Worm (Caenorhabditis elegans) whole organism, young adult: ENCODE measurements around the gene spd-3.

Experiments used
- B0019.2 ChIP-seq: fragments of 200-800 bp; sonication (Bioruptor generic); conservative IDR thresholded peaks from 2 replicates; pipeline ENCODE4 v1.3.6; 2022; ENCODE audit warnings: missing genetic modification reagents, missing genetic modification characterization, missing compliant biosample characterization
- B0035.1 ChIP-seq: sonication (generic microtip); optimal IDR thresholded peaks from 2 replicates; lab custom pipeline; 2016; ENCODE audit warnings: missing genetic modification characterization, mild to moderate bottlenecking, missing compliant biosample characterization, missing genotype, missing genetic modification reagents
- C06A6.2 ChIP-seq: fragments of 200-800 bp; sonication (Bioruptor generic); conservative IDR thresholded peaks from 2 replicates; pipeline ENCODE4 v1.3.6; 2022; ENCODE audit warnings: missing genetic modification characterization, missing compliant biosample characterization
- F49E8.2 ChIP-seq: sonication (generic microtip); optimal IDR thresholded peaks from 3 replicates; lab custom pipeline; 2017; ENCODE audit warnings: missing genetic modification characterization, mild to moderate bottlenecking, missing compliant biosample characterization, antibody characterized with exemption, moderate library complexity; ENCODE audit not compliant: insufficient read depth
- F55B11.4 ChIP-seq: sonication (generic microtip); optimal IDR thresholded peaks from 2 replicates; lab custom pipeline; 2016; ENCODE audit warnings: missing compliant biosample characterization, missing genetic modification characterization, borderline replicate concordance; ENCODE audit not compliant: insufficient read depth
- T07F8.4 ChIP-seq: sonication (generic microtip); optimal IDR thresholded peaks from 2 replicates; lab custom pipeline; 2016; ENCODE audit warnings: mild to moderate bottlenecking, missing genetic modification characterization, moderate library complexity, missing compliant biosample characterization
- aptf-3 ChIP-seq: fragments of 200-800 bp; sonication (Bioruptor generic); IDR thresholded peaks from 2 replicates; pipeline ENCODE4 v1.3.6; 2022; ENCODE audit warnings: missing genetic modification characterization, missing compliant biosample characterization
- attf-3 ChIP-seq: fragments of 200-800 bp; sonication (Bioruptor generic); conservative IDR thresholded peaks from 2 replicates; pipeline ENCODE4 v1.3.6; 2022; ENCODE audit warnings: missing genetic modification reagents, missing genetic modification characterization, missing compliant biosample characterization
- attf-6 ChIP-seq: fragments of 200-800 bp; sonication (Bioruptor generic); IDR thresholded peaks from 2 replicates; pipeline ENCODE4 v1.3.6; 2022; ENCODE audit warnings: missing genetic modification reagents, missing genetic modification characterization, missing compliant biosample characterization
- cebp-1 ChIP-seq, 2 experiments: fragments of 200-800 bp in 1 of 2; sonication (Bioruptor generic) in 1 of 2; sonication (generic microtip) in 1 of 2; IDR thresholded peaks in 1 of 2; optimal IDR thresholded peaks in 1 of 2; 2 replicates each; pipeline versions ENCODE4 v1.3.6 to Lab custom; 2017 to 2022; ENCODE audit warnings: missing compliant biosample characterization in 2 of 2, missing genetic modification characterization in 2 of 2, mild to moderate bottlenecking in 1 of 2, missing genetic modification reagents in 1 of 2, moderate library complexity in 1 of 2
- cebp-2 ChIP-seq: fragments of 200-800 bp; sonication (Bioruptor generic); IDR thresholded peaks from 2 replicates; pipeline ENCODE4 v1.3.6; 2022; ENCODE audit warnings: missing genetic modification characterization, missing compliant biosample characterization
- ceh-40 ChIP-seq: fragments of 200-800 bp; sonication (Bioruptor generic); IDR thresholded peaks from 2 replicates; pipeline ENCODE4 v1.3.6; 2022; ENCODE audit warnings: missing genetic modification characterization, missing compliant biosample characterization
- ceh-58 ChIP-seq: fragments of 200-800 bp; sonication (Bioruptor generic); IDR thresholded peaks from 2 replicates; pipeline ENCODE4 v1.3.6; 2022; ENCODE audit warnings: missing genetic modification characterization, missing compliant biosample characterization
- chd-7 ChIP-seq: sonication (generic microtip); optimal IDR thresholded peaks from 2 replicates; lab custom pipeline; 2016; ENCODE audit warnings: mild to moderate bottlenecking, missing genetic modification characterization, moderate library complexity, missing compliant biosample characterization
- die-1 ChIP-seq: sonication (generic microtip); optimal IDR thresholded peaks from 2 replicates; lab custom pipeline; 2016; ENCODE audit warnings: missing genotype, mild to moderate bottlenecking, missing genetic modification characterization, missing compliant biosample characterization
- dox-1 ChIP-seq: fragments of 200-800 bp; sonication (Bioruptor generic); IDR thresholded peaks from 2 replicates; pipeline ENCODE4 v1.3.6; 2022; ENCODE audit warnings: missing genetic modification reagents, missing genetic modification characterization, missing compliant biosample characterization
- dpl-1 ChIP-seq: fragments of 150-350 bp; optimal IDR thresholded peaks from 2 replicates; lab custom pipeline; 2014; ENCODE audit warnings: missing biosample characterization, missing genetic modification reagents, missing genetic modification characterization
- egl-18 ChIP-seq: fragments of 200-800 bp; sonication (Bioruptor generic); IDR thresholded peaks from 2 replicates; pipeline ENCODE4 v1.3.6; 2022; ENCODE audit warnings: missing genetic modification reagents, missing genetic modification characterization, missing compliant biosample characterization
- ekl-4 ChIP-seq: fragments of 200-800 bp; sonication (Bioruptor generic); IDR thresholded peaks from 2 replicates; pipeline ENCODE4 v1.3.6; 2022; ENCODE audit warnings: missing genetic modification reagents, missing genetic modification characterization, missing compliant biosample characterization
- ets-4 ChIP-seq: fragments of 200-800 bp; sonication (Bioruptor generic); optimal IDR thresholded peaks from 2 replicates; lab custom pipeline; 2018; ENCODE audit warnings: mild to moderate bottlenecking, missing genetic modification characterization, missing compliant biosample characterization
- fkh-3 ChIP-seq: sonication (generic microtip); optimal IDR thresholded peaks from 2 replicates; lab custom pipeline; 2016; ENCODE audit warnings: mild to moderate bottlenecking, missing genetic modification characterization, missing compliant biosample characterization
- gei-17 ChIP-seq: fragments of 200-800 bp; sonication (Bioruptor generic); optimal IDR thresholded peaks from 2 replicates; lab custom pipeline; 2018; ENCODE audit warnings: mild to moderate bottlenecking, missing genetic modification characterization, missing compliant biosample characterization
- hmg-1.2 ChIP-seq: fragments of 200-800 bp; sonication (Bioruptor generic); IDR thresholded peaks from 2 replicates; pipeline ENCODE4 v1.3.6; 2022; ENCODE audit warnings: missing genetic modification reagents, missing genetic modification characterization, missing compliant biosample characterization
- hmg-20 ChIP-seq: fragments of 200-800 bp; sonication (Bioruptor generic); IDR thresholded peaks from 2 replicates; pipeline ENCODE4 v1.3.6; 2022; ENCODE audit warnings: missing genetic modification reagents, missing genetic modification characterization, missing compliant biosample characterization
- hrde-1 ChIP-seq: sonication (generic microtip); optimal IDR thresholded peaks from 2 replicates; lab custom pipeline; 2016; ENCODE audit warnings: missing genetic modification characterization, mild to moderate bottlenecking, missing compliant biosample characterization, moderate library complexity, missing genotype, missing genetic modification reagents, borderline replicate concordance
- let-607 ChIP-seq, 2 experiments: fragments of 200-800 bp in 1 of 2; sonication (Bioruptor generic) in 1 of 2; sonication (generic microtip) in 1 of 2; optimal IDR thresholded peaks; 2 replicates each; lab custom pipeline; 2016 to 2018; ENCODE audit warnings: mild to moderate bottlenecking in 2 of 2, missing compliant biosample characterization in 2 of 2, missing genetic modification characterization in 2 of 2, moderate library complexity in 2 of 2, missing genotype in 1 of 2
- lin-26 ChIP-seq: fragments of 200-800 bp; sonication (Bioruptor generic); IDR thresholded peaks from 2 replicates; pipeline ENCODE4 v1.3.6; 2022; ENCODE audit warnings: missing genetic modification reagents, missing genetic modification characterization, missing compliant biosample characterization
- lin-35 ChIP-seq, 3 experiments: fragments of 150-350 bp in 2 of 3; sonication (generic microtip) in 1 of 3; optimal IDR thresholded peaks; 2 replicates each; lab custom pipeline; 2014 to 2018; ENCODE audit warnings: missing biosample characterization in 3 of 3, missing genetic modification characterization in 3 of 3, missing genetic modification reagents in 3 of 3
- lir-1 ChIP-seq: fragments of 200-800 bp; sonication (Bioruptor generic); conservative IDR thresholded peaks from 2 replicates; pipeline ENCODE4 v1.3.6; 2022; ENCODE audit warnings: missing genetic modification reagents, missing genetic modification characterization, missing compliant biosample characterization
- lsy-27 ChIP-seq: sonication (generic microtip); optimal IDR thresholded peaks from 2 replicates; lab custom pipeline; 2017; ENCODE audit warnings: missing genetic modification characterization, mild to moderate bottlenecking, missing compliant biosample characterization, antibody characterized with exemption, missing genotype, borderline replicate concordance; ENCODE audit not compliant: insufficient read depth
- madf-10 ChIP-seq: sonication (generic microtip); optimal IDR thresholded peaks from 2 replicates; lab custom pipeline; 2016; ENCODE audit warnings: mild to moderate bottlenecking, missing genetic modification characterization, missing compliant biosample characterization
- mcd-1 ChIP-seq: fragments of 200-800 bp; sonication (Bioruptor generic); IDR thresholded peaks from 2 replicates; pipeline ENCODE4 v1.3.6; 2022; ENCODE audit warnings: missing genetic modification reagents, missing genetic modification characterization, missing compliant biosample characterization
- nfyb-1 ChIP-seq: fragments of 200-800 bp; sonication (Bioruptor generic); IDR thresholded peaks from 2 replicates; pipeline ENCODE4 v1.3.6; 2022; ENCODE audit warnings: missing genetic modification reagents, missing genetic modification characterization, missing compliant biosample characterization
- nhr-179 ChIP-seq: sonication (generic microtip); optimal IDR thresholded peaks from 2 replicates; lab custom pipeline; 2016; ENCODE audit warnings: mild to moderate bottlenecking, missing genetic modification characterization, missing compliant biosample characterization
- nhr-27 ChIP-seq: fragments of 200-800 bp; sonication (Bioruptor generic); optimal IDR thresholded peaks from 2 replicates; lab custom pipeline; 2018; ENCODE audit warnings: mild to moderate bottlenecking, missing genetic modification characterization, moderate library complexity, missing compliant biosample characterization
- nhr-80 ChIP-seq: sonication (generic microtip); optimal IDR thresholded peaks from 2 replicates; lab custom pipeline; 2016; ENCODE audit warnings: missing genetic modification characterization, missing compliant biosample characterization
- nhr-90 ChIP-seq: sonication (generic microtip); optimal IDR thresholded peaks from 2 replicates; lab custom pipeline; 2016; ENCODE audit warnings: missing genotype, mild to moderate bottlenecking, missing genetic modification characterization, missing compliant biosample characterization
- repo-1 ChIP-seq: sonication (generic microtip); optimal IDR thresholded peaks from 2 replicates; lab custom pipeline; 2017; ENCODE audit warnings: mild to moderate bottlenecking, missing genetic modification characterization, missing compliant biosample characterization
- sdz-38 ChIP-seq: sonication (generic microtip); optimal IDR thresholded peaks from 2 replicates; lab custom pipeline; 2016; ENCODE audit warnings: missing genotype, missing genetic modification characterization, missing compliant biosample characterization
- snpc-1.1 ChIP-seq: sonication (generic microtip); optimal IDR thresholded peaks from 2 replicates; lab custom pipeline; 2017; ENCODE audit warnings: missing genetic modification characterization, mild to moderate bottlenecking, missing compliant biosample characterization, antibody characterized with exemption, moderate library complexity, missing genotype, missing genetic modification reagents; ENCODE audit not compliant: insufficient read depth
- snpc-3.4 ChIP-seq: sonication (generic microtip); optimal IDR thresholded peaks from 2 replicates; lab custom pipeline; 2017; ENCODE audit warnings: missing genetic modification characterization, mild to moderate bottlenecking, missing compliant biosample characterization, antibody characterized with exemption, moderate library complexity, missing genotype, missing genetic modification reagents
- zfh-2 ChIP-seq: fragments of 200-800 bp; sonication (Bioruptor generic); conservative IDR thresholded peaks from 2 replicates; pipeline ENCODE4 v1.3.6; 2022; ENCODE audit warnings: missing genetic modification reagents, missing genetic modification characterization, missing compliant biosample characterization
- ztf-18 ChIP-seq: sonication (generic microtip); optimal IDR thresholded peaks from 2 replicates; lab custom pipeline; 2016; ENCODE audit warnings: missing genotype, mild to moderate bottlenecking, missing genetic modification characterization, missing compliant biosample characterization
- ztf-25 ChIP-seq: fragments of 200-800 bp; sonication (Bioruptor generic); IDR thresholded peaks from 2 replicates; pipeline ENCODE4 v1.3.6; 2022; ENCODE audit warnings: missing genetic modification reagents, missing genetic modification characterization, missing compliant biosample characterization
- ztf-28 ChIP-seq: fragments of 200-800 bp; sonication (Bioruptor generic); IDR thresholded peaks from 2 replicates; pipeline ENCODE4 v1.3.6; 2022; ENCODE audit warnings: missing genetic modification reagents, missing genetic modification characterization, missing compliant biosample characterization
- ztf-3 ChIP-seq: fragments of 200-800 bp; sonication (Bioruptor generic); optimal IDR thresholded peaks from 2 replicates; lab custom pipeline; 2018; ENCODE audit warnings: mild to moderate bottlenecking, missing genetic modification characterization, missing compliant biosample characterization

Gene spd-3

DNA sequence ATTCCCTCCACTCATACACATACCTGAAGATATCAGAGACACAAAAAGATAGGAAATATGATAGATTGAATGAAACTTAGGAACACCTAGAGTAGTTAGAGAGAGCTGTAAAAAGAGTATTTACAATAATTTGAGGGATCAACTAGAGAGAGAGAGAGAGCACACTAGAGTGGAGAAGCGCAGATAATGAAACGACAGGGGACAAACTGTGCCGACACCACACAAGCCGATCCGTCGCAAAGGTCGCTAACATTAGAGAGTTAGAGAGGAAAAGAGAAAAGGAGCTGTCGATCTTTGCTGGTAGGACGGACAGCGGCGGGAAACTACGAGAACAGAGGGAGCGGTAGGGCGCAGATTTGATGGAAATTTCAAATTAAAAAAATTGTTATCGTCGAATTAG, 22.6 kb downstream of the spd-3 start, which contains the start of gene dyci-1 (continued):
- TF ChIP-seq ztf-28 (no peak), chd-7 (tag; lab: Kevin White, UChicago) (no peak), snpc-3.4 (tag; lab: Kevin White, UChicago) (no peak), ets-4 (GFP tag; lab: Kevin White, UChicago) (no peak), hmg-1.2 (peak; percentile 62; the same call in 1 of the 2 replicates), mcd-1 (GFP tag; lab: Robert Waterston, UW) (peak; percentile 47; the same call in 1 of the 2 replicates), C06A6.2 (GFP tag; lab: Robert Waterston, UW) (no peak), die-1 (tag; lab: Kevin White, UChicago) (no peak), zfh-2 (no peak)

DNA sequence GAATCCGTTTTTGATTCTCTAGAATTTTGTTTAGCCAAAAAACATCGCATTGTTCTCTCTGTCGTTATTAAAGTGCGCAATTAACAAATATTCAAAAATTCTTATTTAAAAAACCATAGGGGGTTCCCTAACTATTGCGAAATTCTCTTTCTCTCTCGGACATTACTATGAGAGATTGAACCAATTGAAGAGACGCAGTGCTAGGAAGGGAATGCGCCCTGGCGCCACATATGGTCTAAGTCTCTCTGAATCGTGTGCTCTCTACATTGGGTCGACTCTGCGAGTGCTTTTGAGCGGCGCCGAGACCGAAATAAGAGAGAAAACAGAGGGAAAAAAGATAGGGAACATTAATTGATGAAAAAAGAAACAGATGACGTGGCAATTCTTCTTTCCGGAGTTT, 23.4 kb downstream of the spd-3 start:
- TF ChIP-seq let-607 (tag; optimal IDR thresholded peaks at IDR 0.05; lab: Kevin White, UChicago), result peak; percentile 33 to 70
- no peak for TF ChIP-seq ekl-4 (GFP tag; lab: Robert Waterston, UW)
- 0 out of 2 replicates have a peak, but pooled peaks have one; percentile 35 for TF ChIP-seq nfyb-1 (GFP tag; lab: Robert Waterston, UW)
- no peak for TF ChIP-seq ztf-3 (GFP tag; lab: Kevin White, UChicago)
- TF ChIP-seq fkh-3 (tag; lab: Kevin White, UChicago), result no peak
- no peak for TF ChIP-seq attf-3 (GFP tag; lab: Robert Waterston, UW)
- no peak for TF ChIP-seq lir-1 (GFP tag; lab: Robert Waterston, UW)
- TF ChIP-seq dox-1, result peak; percentile 81
- TF ChIP-seq nhr-179, result no peak
- no peak for TF ChIP-seq F55B11.4 (tag; lab: Kevin White, UChicago)
- no peak for TF ChIP-seq dpl-1 (GFP tag; lab: Kevin White, UChicago)
- TF ChIP-seq nhr-90 (tag; lab: Kevin White, UChicago), result no peak
- TF ChIP-seq ztf-28, result no peak
- no peak for TF ChIP-seq hrde-1 (tag; lab: Kevin White, UChicago)
- no peak for TF ChIP-seq ceh-40 (GFP tag; lab: Robert Waterston, UW)
- TF ChIP-seq cebp-1 (GFP tag; IDR thresholded peaks at IDR 0.05; lab: Robert Waterston, UW), result peak; percentile 98
- TF ChIP-seq cebp-1 (tag; optimal IDR thresholded peaks at IDR 0.05; lab: Kevin White, UChicago), result peak; percentile 99
- peak; percentile 42 for TF ChIP-seq repo-1 (tag; lab: Kevin White, UChicago)
- no peak for TF ChIP-seq aptf-3
- TF ChIP-seq madf-10 (tag; lab: Kevin White, UChicago), result peak; percentile 17
- TF ChIP-seq lsy-27, result no peak
- peak; percentile 46 for TF ChIP-seq nhr-80 (tag; lab: Kevin White, UChicago)
- TF ChIP-seq gei-17, result no peak
- TF ChIP-seq ztf-18 (tag; lab: Kevin White, UChicago), result no peak
- TF ChIP-seq snpc-1.1 (tag; lab: Kevin White, UChicago), result no peak
- TF ChIP-seq B0035.1, result no peak
- TF ChIP-seq cebp-2, result 0 out of 2 replicates have a peak, but pooled peaks have one; percentile 57
- no peak for TF ChIP-seq hmg-20 (GFP tag; lab: Robert Waterston, UW)
- TF ChIP-seq B0019.2 (GFP tag; lab: Robert Waterston, UW), result no peak
- no peak for TF ChIP-seq ceh-58 (GFP tag; lab: Robert Waterston, UW)
- no peak for TF ChIP-seq sdz-38
- TF ChIP-seq lin-26 (GFP tag; lab: Robert Waterston, UW), result no peak
- no peak for TF ChIP-seq snpc-3.4 (tag; lab: Kevin White, UChicago)
- TF ChIP-seq ztf-25 (GFP tag; lab: Robert Waterston, UW), result no peak
- peak in 1 of 3 experiments; percentile 80 for TF ChIP-seq lin-35 (GFP tag; optimal IDR thresholded peaks at IDR 0.05; lab: Kevin White, UChicago)
- TF ChIP-seq T07F8.4, result no peak
- no peak for TF ChIP-seq F49E8.2 (tag; lab: Kevin White, UChicago)
- no peak for TF ChIP-seq attf-6 (GFP tag; lab: Robert Waterston, UW)
- TF ChIP-seq nhr-27 (tag; lab: Kevin White, UChicago), result no peak
- no peak for TF ChIP-seq egl-18 (GFP tag; lab: Robert Waterston, UW)
